Fruit fly (Drosophila melanogaster) whole organism, prepupa: ENCODE measurements around the gene Fad2.

Experiments
- Blimp-1 ChIP-seq: fragments of 200-800 bp; sonication (Bioruptor generic); optimal IDR thresholded peaks from 3 replicates; lab custom pipeline; 2017; ENCODE audit warnings: missing biosample characterization, missing genetic modification characterization, mild to moderate bottlenecking, moderate library complexity, missing genetic modification reagents
- CG10631 ChIP-seq: fragments of 200-800 bp; sonication (Bioruptor generic); optimal IDR thresholded peaks from 2 replicates; lab custom pipeline; 2016; ENCODE audit warnings: missing biosample characterization, missing genetic modification characterization
- CG11294 ChIP-seq: fragments of 200-800 bp; sonication (Bioruptor generic); IDR thresholded peaks from 2 replicates; pipeline ENCODE4 v1.3.6; 2022; ENCODE audit warnings: missing biosample characterization, missing genetic modification characterization
- CG15336 ChIP-seq: fragments of 200-800 bp; sonication (Bioruptor generic); IDR thresholded peaks from 2 replicates; pipeline ENCODE4 v1.3.6; 2022; ENCODE audit warnings: missing biosample characterization, missing genetic modification characterization
- CG3032 ChIP-seq: fragments of 200-800 bp; optimal IDR thresholded peaks from 2 replicates; lab custom pipeline; 2019; ENCODE audit warnings: missing biosample characterization, mild to moderate bottlenecking, missing genetic modification characterization, moderate library complexity
- CG32006 ChIP-seq: fragments of 200-800 bp; sonication (Bioruptor generic); optimal IDR thresholded peaks from 3 replicates; lab custom pipeline; 2017; ENCODE audit warnings: missing biosample characterization, mild to moderate bottlenecking, missing genetic modification characterization
- CG34406 ChIP-seq: fragments of 200-800 bp; sonication (Bioruptor generic); optimal IDR thresholded peaks from 3 replicates; lab custom pipeline; 2016; ENCODE audit warnings: missing biosample characterization, missing genetic modification characterization
- CG3919 ChIP-seq: fragments of 200-800 bp; sonication (Bioruptor generic); optimal IDR thresholded peaks from 3 replicates; lab custom pipeline; 2016; ENCODE audit warnings: missing biosample characterization, missing genetic modification characterization
- CG6276 ChIP-seq: fragments of 200-800 bp; sonication (Bioruptor generic); optimal IDR thresholded peaks from 2 replicates; lab custom pipeline; 2017; ENCODE audit warnings: missing biosample characterization, mild to moderate bottlenecking, missing genetic modification characterization
- CG6808 ChIP-seq: fragments of 200-800 bp; sonication (Bioruptor generic); optimal IDR thresholded peaks from 3 replicates; lab custom pipeline; 2017; ENCODE audit warnings: missing biosample characterization, missing genetic modification characterization, mild to moderate bottlenecking, moderate library complexity, missing genetic modification reagents
- CG6854 ChIP-seq: fragments of 200-800 bp; sonication (Bioruptor generic); optimal IDR thresholded peaks from 2 replicates; lab custom pipeline; 2017; ENCODE audit warnings: missing biosample characterization, mild to moderate bottlenecking, missing genetic modification characterization
- CG8119 ChIP-seq: fragments of 200-800 bp; sonication (Bioruptor generic); IDR thresholded peaks from 3 replicates; pipeline ENCODE4 v1.3.6; 2022; ENCODE audit warnings: missing biosample characterization, missing genetic modification characterization
- CG8319 ChIP-seq: fragments of 200-800 bp; sonication (Bioruptor generic); optimal IDR thresholded peaks from 3 replicates; lab custom pipeline; 2016; ENCODE audit warnings: missing biosample characterization, missing genetic modification characterization
- CG8632 ChIP-seq: fragments of 200-800 bp; sonication (Bioruptor generic); optimal IDR thresholded peaks from 3 replicates; lab custom pipeline; 2016; ENCODE audit warnings: missing biosample characterization, missing genetic modification characterization
- CG9139 ChIP-seq: fragments of 200-800 bp; sonication (Bioruptor generic); optimal IDR thresholded peaks from 3 replicates; lab custom pipeline; 2017; ENCODE audit warnings: missing biosample characterization, mild to moderate bottlenecking, missing genetic modification characterization
- Eip75B ChIP-seq: fragments of 200-800 bp; sonication (Bioruptor generic); optimal IDR thresholded peaks from 3 replicates; lab custom pipeline; 2016; ENCODE audit warnings: missing biosample characterization, missing genetic modification characterization
- Eip78C ChIP-seq: fragments of 200-800 bp; sonication (Bioruptor generic); peaks from one replicate; lab custom pipeline; 2016; ENCODE audit warnings: missing biosample characterization, missing genetic modification characterization
- Eip93F ChIP-seq: fragments of 200-800 bp; sonication (Bioruptor generic); optimal IDR thresholded peaks from 2 replicates; lab custom pipeline; 2016; ENCODE audit warnings: missing biosample characterization, mild to moderate bottlenecking, missing genetic modification characterization
- Ets96B ChIP-seq: fragments of 200-800 bp; optimal IDR thresholded peaks from 2 replicates; lab custom pipeline; 2019; ENCODE audit warnings: missing biosample characterization, mild to moderate bottlenecking, missing genetic modification characterization, moderate library complexity
- Hr38 ChIP-seq: sonication (Bioruptor generic); optimal IDR thresholded peaks from 2 replicates; lab custom pipeline; 2016; ENCODE audit warnings: missing biosample characterization, missing genetic modification characterization
- Hr39 ChIP-seq: fragments of 200-800 bp; sonication (Bioruptor generic); optimal IDR thresholded peaks from 2 replicates; lab custom pipeline; 2016; ENCODE audit warnings: missing biosample characterization, missing genetic modification characterization
- Hr4 ChIP-seq: fragments of 200-800 bp; sonication (Bioruptor generic); optimal IDR thresholded peaks from 3 replicates; lab custom pipeline; 2016; ENCODE audit warnings: missing biosample characterization, missing genetic modification characterization
- OdsH ChIP-seq: fragments of 200-800 bp; sonication (Bioruptor generic); optimal IDR thresholded peaks from 3 replicates; lab custom pipeline; 2016; ENCODE audit warnings: missing biosample characterization, missing genetic modification characterization
- Smox ChIP-seq: fragments of 200-800 bp; sonication (Bioruptor generic); optimal IDR thresholded peaks from 3 replicates; lab custom pipeline; 2016; ENCODE audit warnings: missing biosample characterization, missing genetic modification characterization
- Sox102F ChIP-seq: fragments of 200-800 bp; sonication (Bioruptor generic); optimal IDR thresholded peaks from 2 replicates; lab custom pipeline; 2016; ENCODE audit warnings: missing biosample characterization, mild to moderate bottlenecking, missing genetic modification characterization
- Sox14 ChIP-seq: fragments of 200-800 bp; sonication (Bioruptor generic); optimal IDR thresholded peaks from 3 replicates; lab custom pipeline; 2016; ENCODE audit warnings: missing biosample characterization, missing genetic modification characterization
- achi ChIP-seq: fragments of 200-800 bp; sonication (Bioruptor generic); optimal IDR thresholded peaks from 3 replicates; lab custom pipeline; 2016; ENCODE audit warnings: missing biosample characterization, missing genetic modification characterization
- acj6 ChIP-seq: fragments of 200-800 bp; sonication (Bioruptor generic); optimal IDR thresholded peaks from 3 replicates; lab custom pipeline; 2016; ENCODE audit warnings: missing biosample characterization, missing genetic modification characterization
- cyc ChIP-seq: fragments of 200-800 bp; sonication (Bioruptor generic); optimal IDR thresholded peaks from 3 replicates; lab custom pipeline; 2016; ENCODE audit warnings: missing biosample characterization, missing genetic modification characterization
- dsx ChIP-seq: fragments of 200-800 bp; optimal IDR thresholded peaks from 3 replicates; lab custom pipeline; 2019; ENCODE audit warnings: missing biosample characterization, mild to moderate bottlenecking, missing genetic modification characterization, moderate library complexity; ENCODE audit not compliant: poor library complexity, severe bottlenecking
- eg ChIP-seq: fragments of 200-800 bp; sonication (Bioruptor generic); IDR thresholded peaks from 3 replicates; pipeline ENCODE4 v1.3.6; 2022; ENCODE audit warnings: missing biosample characterization, missing genetic modification characterization
- esn ChIP-seq: fragments of 200-800 bp; sonication (Bioruptor generic); optimal IDR thresholded peaks from 2 replicates; lab custom pipeline; 2016; ENCODE audit warnings: missing biosample characterization, mild to moderate bottlenecking, missing genetic modification characterization, moderate library complexity
- fd85E ChIP-seq: fragments of 200-800 bp; sonication (Bioruptor generic); optimal IDR thresholded peaks from 3 replicates; lab custom pipeline; 2016; ENCODE audit warnings: missing biosample characterization, missing genetic modification characterization
- fkh ChIP-seq: fragments of 200-800 bp; sonication (Bioruptor generic); optimal IDR thresholded peaks from 3 replicates; lab custom pipeline; 2017; ENCODE audit warnings: missing biosample characterization, mild to moderate bottlenecking, missing genetic modification characterization, moderate library complexity
- net ChIP-seq: fragments of 200-800 bp; sonication (Bioruptor generic); optimal IDR thresholded peaks from 3 replicates; lab custom pipeline; 2016; ENCODE audit warnings: missing biosample characterization, missing genetic modification characterization
- pdm3 ChIP-seq: fragments of 200-800 bp; sonication (Bioruptor generic); optimal IDR thresholded peaks from 3 replicates; lab custom pipeline; 2016; ENCODE audit warnings: missing biosample characterization, missing genetic modification characterization
- salr ChIP-seq, 2 experiments: fragments of 200-800 bp; sonication (Bioruptor generic); optimal IDR thresholded peaks; 3 replicates each; lab custom pipeline; 2016 to 2018; ENCODE audit warnings: missing biosample characterization in 2 of 2, missing genetic modification characterization in 2 of 2, mild to moderate bottlenecking in 1 of 2
- spab ChIP-seq: fragments of 200-800 bp; sonication (Bioruptor generic); optimal IDR thresholded peaks from 2 replicates; lab custom pipeline; 2017; ENCODE audit warnings: missing biosample characterization, mild to moderate bottlenecking, missing genetic modification characterization, missing genetic modification reagents
- ss ChIP-seq, 2 experiments: fragments of 200-800 bp; sonication (Bioruptor generic); optimal IDR thresholded peaks; 2 replicates in 1 of 2; 3 replicates in 1 of 2; lab custom pipeline; 2017 to 2018; ENCODE audit warnings: mild to moderate bottlenecking in 2 of 2, missing biosample characterization in 2 of 2, missing genetic modification characterization in 2 of 2, moderate library complexity in 1 of 2
- vri ChIP-seq: fragments of 200-800 bp; sonication (Bioruptor generic); optimal IDR thresholded peaks from 3 replicates; lab custom pipeline; 2016; ENCODE audit warnings: missing biosample characterization, mild to moderate bottlenecking, missing genetic modification characterization

Fad2 gene

dm6 chr3L:11064689-11065088, 41.4 kb downstream of the Fad2 start, which contains the start of the genes CG32075, CG45101 and SuUR (continued):
- TF ChIP-seq vri (GFP tag; lab: Kevin White, UChicago): peak; percentile 73
- TF ChIP-seq OdsH (GFP tag; lab: Kevin White, UChicago): peak; percentile 89
- TF ChIP-seq dsx (GFP tag; lab: Kevin White, UChicago): peak; percentile 66
- peak; percentile 65 for TF ChIP-seq Hr38
- TF ChIP-seq ss (GFP tag; optimal IDR thresholded peaks at IDR 0.05; lab: Kevin White, UChicago): peak; percentile 7 to 67
- TF ChIP-seq cyc (GFP tag; lab: Kevin White, UChicago): peak; percentile 89
- peak; percentile 73 for TF ChIP-seq net (GFP tag; lab: Kevin White, UChicago)
- peak; percentile 92 for TF ChIP-seq Hr39
- TF ChIP-seq CG6854 (GFP tag; lab: Kevin White, UChicago): no peak
- TF ChIP-seq CG9139: no peak
- peak; percentile 75 for TF ChIP-seq Ets96B
- peak; percentile 89 for TF ChIP-seq CG10631 (GFP tag; lab: Kevin White, UChicago)
- TF ChIP-seq CG8632 (GFP tag; lab: Kevin White, UChicago): peak; percentile 73
- TF ChIP-seq CG8319: peak; percentile 81
- no peak for TF ChIP-seq Blimp-1 (GFP tag; lab: Kevin White, UChicago)
- TF ChIP-seq Sox102F: peak; percentile 81
- TF ChIP-seq CG32006 (GFP tag; lab: Kevin White, UChicago): peak; percentile 82
- TF ChIP-seq Eip75B (GFP tag; lab: Kevin White, UChicago): peak; percentile 83
- peak; percentile 88 for TF ChIP-seq Hr4 (GFP tag; lab: Kevin White, UChicago)
- no peak for TF ChIP-seq CG6276
- no peak for TF ChIP-seq Smox (GFP tag; lab: Kevin White, UChicago)
- no peak for TF ChIP-seq CG6808 (GFP tag; lab: Kevin White, UChicago)
- peak; percentile 80; the same call in 1 of the 2 replicates for TF ChIP-seq CG11294 (GFP tag; lab: Robert Waterston, UW)
- peak; percentile 89 for TF ChIP-seq Sox14
- TF ChIP-seq acj6 (GFP tag; lab: Kevin White, UChicago): peak; percentile 88
- peak; percentile 76 for TF ChIP-seq CG3919 (GFP tag; lab: Kevin White, UChicago)
- TF ChIP-seq eg (GFP tag; lab: Robert Waterston, UW): peak; percentile 88; the same call in 2 of the 3 replicates
- no peak for TF ChIP-seq fd85E (GFP tag; lab: Kevin White, UChicago)
- peak; percentile 78 for TF ChIP-seq CG3032 (tag; lab: Kevin White, UChicago)
- peak; percentile 82 for TF ChIP-seq CG34406
- TF ChIP-seq pdm3 (GFP tag; lab: Kevin White, UChicago): peak; percentile 90
- peak; percentile 31 for TF ChIP-seq spab (GFP tag; lab: Kevin White, UChicago)
- peak; percentile 43 to 59 for TF ChIP-seq salr (GFP tag; optimal IDR thresholded peaks at IDR 0.05; lab: Kevin White, UChicago)
- peak; percentile 60; the same call in 2 of the 3 replicates for TF ChIP-seq CG8119 (GFP tag; lab: Robert Waterston, UW)
- TF ChIP-seq achi (GFP tag; lab: Kevin White, UChicago): peak; percentile 83
- TF ChIP-seq fkh (GFP tag; lab: Kevin White, UChicago): peak; percentile 43
- TF ChIP-seq Eip93F (GFP tag; lab: Kevin White, UChicago): peak; percentile 38
- TF ChIP-seq, all 60 proteins: peak for 51

DNA sequence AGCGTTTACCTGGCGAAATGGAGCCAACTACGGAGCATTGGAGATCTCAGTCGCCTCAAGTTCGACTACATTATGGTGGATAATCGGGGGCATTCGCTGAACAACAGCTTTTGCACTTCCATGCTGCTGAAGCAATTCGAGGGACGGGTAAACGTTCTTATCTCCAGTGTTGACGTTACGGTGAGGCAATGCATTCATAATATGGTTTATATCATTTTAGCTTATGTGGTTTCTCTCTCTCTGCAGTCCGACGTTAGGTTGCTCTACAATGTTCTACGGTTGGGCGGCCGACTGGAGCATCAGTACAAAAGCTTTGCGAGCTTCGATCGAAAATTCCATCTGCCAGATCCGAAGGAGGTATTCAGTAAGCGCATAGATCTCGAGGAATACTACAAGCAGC, 42.5 kb downstream of the Fad2 start:
- TF ChIP-seq fkh (GFP tag; lab: Kevin White, UChicago) (peak; percentile 10), CG6276 (no peak), Eip78C (GFP tag; lab: Kevin White, UChicago) (peak; percentile 16), vri (GFP tag; lab: Kevin White, UChicago) (peak; percentile 82), CG15336 (GFP tag; lab: Robert Waterston, UW) (no peak), esn (no peak)
